Fruit fly (Drosophila melanogaster) whole organism, embryonic: Measurements from ENCODE around the gene CG17362.
A peak's percentile ranks its signal among the peaks of the same experiment; 100 is the strongest.

Source experiments
- Asciz ChIP-seq: fragments of 200-800 bp; sonication (Bioruptor generic); optimal IDR thresholded peaks from 2 replicates; lab custom pipeline; 2017; ENCODE audit warnings: missing biosample characterization, mild to moderate bottlenecking, missing genetic modification characterization, missing genetic modification reagents
- Awh ChIP-seq: fragments of 200-800 bp; sonication (Bioruptor generic); IDR thresholded peaks from 2 replicates; pipeline ENCODE4, ENCODE4 v1.3.6; 2022; ENCODE audit warnings: missing biosample characterization, missing genetic modification characterization
- CG10321 ChIP-seq: fragments of 200-800 bp; sonication (Bioruptor generic); IDR thresholded peaks from 2 replicates; pipeline ENCODE4 v1.3.6; 2022; ENCODE audit warnings: missing biosample characterization, missing genetic modification characterization
- CG10959 ChIP-seq: fragments of 200-800 bp; sonication (Bioruptor generic); IDR thresholded peaks from 2 replicates; pipeline ENCODE4 v1.3.6; 2022; ENCODE audit warnings: missing biosample characterization, missing genetic modification characterization
- CG11504 ChIP-seq: fragments of 200-800 bp; sonication (Bioruptor generic); optimal IDR thresholded peaks from 3 replicates; lab custom pipeline; 2019; ENCODE audit warnings: missing biosample characterization, mild to moderate bottlenecking, missing genetic modification characterization, moderate library complexity
- CG13775 ChIP-seq: fragments of 200-800 bp; sonication (Bioruptor generic); optimal IDR thresholded peaks from 3 replicates; lab custom pipeline; 2017; ENCODE audit warnings: missing biosample characterization, mild to moderate bottlenecking, missing genetic modification characterization
- CG1529 ChIP-seq: fragments of 200-800 bp; sonication (Bioruptor generic); optimal IDR thresholded peaks from 3 replicates; lab custom pipeline; 2018; ENCODE audit warnings: missing biosample characterization, missing genetic modification characterization
- CG17328 ChIP-seq: fragments of 200-800 bp; sonication (Bioruptor generic); IDR thresholded peaks from 2 replicates; pipeline ENCODE4 v1.3.6; 2022; ENCODE audit warnings: missing biosample characterization, missing genetic modification characterization
- CG1792 ChIP-seq: fragments of 200-800 bp; sonication (Bioruptor generic); optimal IDR thresholded peaks from 2 replicates; lab custom pipeline; 2016; ENCODE audit warnings: missing biosample characterization, missing genetic modification characterization
- CG2199 ChIP-seq: fragments of 200-800 bp; sonication (Bioruptor generic); IDR thresholded peaks from 3 replicates; pipeline ENCODE4 v1.3.6; 2022; ENCODE audit warnings: missing biosample characterization, missing genetic modification characterization
- CG2202 ChIP-seq: fragments of 200-800 bp; sonication (Bioruptor generic); optimal IDR thresholded peaks from 2 replicates; lab custom pipeline; 2018; ENCODE audit warnings: missing biosample characterization, mild to moderate bottlenecking, missing genetic modification characterization
- CG3163 ChIP-seq: fragments of 200-800 bp; sonication (Bioruptor generic); optimal IDR thresholded peaks from 3 replicates; lab custom pipeline; 2016; ENCODE audit warnings: missing biosample characterization, missing genetic modification characterization
- CG32767 ChIP-seq: fragments of 200-800 bp; sonication (Bioruptor generic); IDR thresholded peaks from 2 replicates; pipeline ENCODE4 v1.3.6; 2022; ENCODE audit warnings: missing biosample characterization, missing genetic modification characterization
- CG4404 ChIP-seq: fragments of 200-800 bp; sonication (Bioruptor generic); IDR thresholded peaks from 2 replicates; pipeline ENCODE4 v1.3.6; 2022; ENCODE audit warnings: missing biosample characterization, missing genetic modification characterization
- CG4730 ChIP-seq: fragments of 200-800 bp; sonication (Bioruptor generic); IDR thresholded peaks from 2 replicates; pipeline ENCODE4 v1.3.6; 2022; ENCODE audit warnings: missing biosample characterization, missing genetic modification characterization
- CG9727 ChIP-seq: fragments of 200-800 bp; sonication (Bioruptor generic); optimal IDR thresholded peaks from 3 replicates; lab custom pipeline; 2017; ENCODE audit warnings: missing biosample characterization, mild to moderate bottlenecking, missing genetic modification characterization
- CHES-1-like ChIP-seq: fragments of 200-800 bp; sonication (Bioruptor generic); optimal IDR thresholded peaks from 2 replicates; lab custom pipeline; 2016; ENCODE audit warnings: missing biosample characterization, missing genetic modification characterization
- Chrac-16 ChIP-seq: fragments of 200-800 bp; sonication (Bioruptor generic); optimal IDR thresholded peaks from 3 replicates; lab custom pipeline; 2016; ENCODE audit warnings: missing biosample characterization, missing genetic modification characterization
- E2f2 ChIP-seq: fragments of 200-800 bp; sonication (Bioruptor generic); IDR thresholded peaks from 2 replicates; pipeline ENCODE4 v1.3.6; 2022; ENCODE audit warnings: missing biosample characterization, missing genetic modification characterization
- Elba2 ChIP-seq: fragments of 200-800 bp; sonication (Bioruptor generic); optimal IDR thresholded peaks from 3 replicates; lab custom pipeline; 2016; ENCODE audit warnings: missing biosample characterization, missing genetic modification characterization
- Gug ChIP-seq: fragments of 200-800 bp; sonication (Bioruptor generic); IDR thresholded peaks from 4 replicates; pipeline ENCODE4 v1.3.6; 2022; ENCODE audit warnings: missing biosample characterization, missing genetic modification characterization
- Hr3 ChIP-seq: fragments of 200-800 bp; sonication (Bioruptor generic); optimal IDR thresholded peaks from 3 replicates; lab custom pipeline; 2016; ENCODE audit warnings: missing biosample characterization, missing genetic modification characterization
- Hr78 ChIP-seq, 2 experiments: fragments of 200-800 bp in 1 of 2; fragments of >200 bp in 1 of 2; sonication (Bioruptor generic) in 1 of 2; optimal IDR thresholded peaks; 2 replicates each; lab custom pipeline; 2017 to 2019; ENCODE audit warnings: missing biosample characterization in 2 of 2, missing genetic modification characterization in 2 of 2, mild to moderate bottlenecking in 1 of 2, moderate library complexity in 1 of 2
- Hsf ChIP-seq: fragments of 200-800 bp; sonication (Bioruptor generic); optimal IDR thresholded peaks from 3 replicates; lab custom pipeline; 2016; ENCODE audit warnings: missing biosample characterization, missing genetic modification characterization
- Mes4 ChIP-seq: fragments of 200-800 bp; sonication (Bioruptor generic); optimal IDR thresholded peaks from 2 replicates; lab custom pipeline; 2016; ENCODE audit warnings: missing biosample characterization, missing genetic modification characterization
- Opbp ChIP-seq: fragments of 200-800 bp; sonication (Bioruptor generic); IDR thresholded peaks from 3 replicates; pipeline ENCODE4 v1.3.6; 2022; ENCODE audit warnings: missing biosample characterization, missing genetic modification characterization; ENCODE audit not compliant: partially characterized antibody
- Sox102F ChIP-seq: fragments of 200-800 bp; sonication (Bioruptor generic); optimal IDR thresholded peaks from 2 replicates; lab custom pipeline; 2018; ENCODE audit warnings: missing biosample characterization, mild to moderate bottlenecking, missing genetic modification characterization, moderate library complexity
- Ssrp ChIP-seq: fragments of 200-800 bp; sonication (Bioruptor generic); optimal IDR thresholded peaks from 2 replicates; lab custom pipeline; 2018; ENCODE audit warnings: missing biosample characterization, mild to moderate bottlenecking, missing genetic modification characterization, moderate library complexity
- ab ChIP-seq: fragments of 200-800 bp; sonication (Bioruptor generic); optimal IDR thresholded peaks from 2 replicates; lab custom pipeline; 2016; ENCODE audit warnings: missing biosample characterization, missing genetic modification characterization
- ac ChIP-seq: fragments of 200-800 bp; sonication (Bioruptor generic); optimal IDR thresholded peaks from 3 replicates; lab custom pipeline; 2017; ENCODE audit warnings: missing biosample characterization, mild to moderate bottlenecking, missing genetic modification characterization
- amos ChIP-seq: fragments of 200-800 bp; sonication (Bioruptor generic); IDR thresholded peaks from 2 replicates; pipeline ENCODE4 v1.3.6; 2022; ENCODE audit warnings: missing biosample characterization, missing genetic modification characterization; ENCODE audit not compliant: partially characterized antibody
- az2 ChIP-seq: fragments of 200-800 bp; sonication (Bioruptor generic); optimal IDR thresholded peaks from 3 replicates; lab custom pipeline; 2016; ENCODE audit warnings: missing biosample characterization, missing genetic modification characterization
- cg ChIP-seq: fragments of 200-800 bp; sonication (Bioruptor generic); optimal IDR thresholded peaks from 3 replicates; lab custom pipeline; 2019; ENCODE audit warnings: missing biosample characterization, mild to moderate bottlenecking, missing genetic modification characterization, moderate library complexity
- chinmo ChIP-seq: fragments of 200-800 bp; sonication (Bioruptor generic); IDR thresholded peaks from 4 replicates; pipeline ENCODE4 v1.3.6; 2022; ENCODE audit warnings: missing biosample characterization, missing genetic modification characterization; ENCODE audit not compliant: partially characterized antibody
- ci ChIP-seq: fragments of 200-800 bp; sonication (Bioruptor generic); IDR thresholded peaks from 3 replicates; pipeline ENCODE4 v1.3.6; 2022; ENCODE audit warnings: missing biosample characterization, missing genetic modification characterization
- dpn ChIP-seq, 2 experiments: fragments of 200-800 bp; sonication (Bioruptor generic); optimal IDR thresholded peaks; 3 replicates each; lab custom pipeline; 2016; ENCODE audit warnings: missing biosample characterization in 2 of 2, missing genetic modification characterization in 2 of 2
- ewg ChIP-seq: fragments of 200-800 bp; sonication (Bioruptor generic); optimal IDR thresholded peaks from 3 replicates; lab custom pipeline; 2017; ENCODE audit warnings: mild to moderate bottlenecking, missing biosample characterization, missing genetic modification reagents, missing genetic modification characterization
- fd102C ChIP-seq: fragments of 200-800 bp; sonication (Bioruptor generic); optimal IDR thresholded peaks from 2 replicates; lab custom pipeline; 2018; ENCODE audit warnings: missing biosample characterization, mild to moderate bottlenecking, missing genetic modification characterization, moderate library complexity
- fru ChIP-seq: fragments of >200 bp; optimal IDR thresholded peaks from 2 replicates; lab custom pipeline; 2017
- kay ChIP-seq: fragments of 200-800 bp; sonication (Bioruptor generic); optimal IDR thresholded peaks from 2 replicates; lab custom pipeline; 2016; ENCODE audit warnings: missing biosample characterization, missing genetic modification characterization
- lab ChIP-seq: fragments of 200-800 bp; sonication (Bioruptor generic); optimal IDR thresholded peaks from 3 replicates; lab custom pipeline; 2017; ENCODE audit warnings: missing biosample characterization, missing genetic modification characterization, mild to moderate bottlenecking, moderate library complexity, missing genetic modification reagents
- oc ChIP-seq: fragments of 200-800 bp; sonication (Bioruptor generic); optimal IDR thresholded peaks from 2 replicates; lab custom pipeline; 2018; ENCODE audit warnings: missing biosample characterization, mild to moderate bottlenecking, missing genetic modification characterization, moderate library complexity
- phol ChIP-seq: fragments of 200-800 bp; sonication (Bioruptor generic); optimal IDR thresholded peaks from 3 replicates; lab custom pipeline; 2018; ENCODE audit warnings: missing biosample characterization, mild to moderate bottlenecking, missing genetic modification characterization, moderate library complexity
- prd ChIP-seq, 3 experiments: fragments of >200 bp in 2 of 3; fragments of 200-800 bp in 1 of 3; sonication (Bioruptor generic) in 1 of 3; optimal IDR thresholded peaks in 2 of 3; IDR thresholded peaks in 1 of 3; 2 replicates in 2 of 3; 3 replicates in 1 of 3; pipeline versions ENCODE4 v1.3.6 to Lab custom; 2017 to 2022; ENCODE audit warnings: missing biosample characterization in 1 of 3, missing genetic modification characterization in 1 of 3
- shn ChIP-seq: fragments of 200-800 bp; sonication (Bioruptor generic); optimal IDR thresholded peaks from 3 replicates; lab custom pipeline; 2016; ENCODE audit warnings: missing biosample characterization, missing genetic modification characterization
- sima ChIP-seq: fragments of 200-800 bp; sonication (Bioruptor generic); optimal IDR thresholded peaks from 2 replicates; lab custom pipeline; 2016; ENCODE audit warnings: missing biosample characterization, missing genetic modification characterization
- stc ChIP-seq: fragments of 200-800 bp; sonication (Bioruptor generic); IDR thresholded peaks from 2 replicates; pipeline ENCODE4 v1.3.6; 2022; ENCODE audit warnings: missing biosample characterization, missing genetic modification characterization
- stwl ChIP-seq: fragments of 200-800 bp; sonication (Bioruptor generic); optimal IDR thresholded peaks from 3 replicates; lab custom pipeline; 2018; ENCODE audit warnings: missing biosample characterization, mild to moderate bottlenecking, missing genetic modification characterization, moderate library complexity
- tio ChIP-seq: fragments of 200-800 bp; sonication (Bioruptor generic); optimal IDR thresholded peaks from 2 replicates; lab custom pipeline; 2017; ENCODE audit warnings: missing biosample characterization, missing genetic modification characterization, inconsistent platforms

CG17362 gene

dm6 chr3L:13949440-13950066, 36.9 kb upstream of the CG17362 start:
- TF ChIP-seq phol (tag; lab: Kevin White, UChicago) (peak; percentile 16), CG10959 (no peak), CG1792 (GFP tag; lab: Kevin White, UChicago) (no peak), Hr78 (GFP tag; optimal IDR thresholded peaks at IDR 0.05; lab: Kevin White, UChicago) (no peak), CG10321 (GFP tag; lab: Robert Waterston, UW) (peak; percentile 74), Awh (no peak), az2 (no peak), fd102C (GFP tag; lab: Kevin White, UChicago) (no peak), CG2202 (no peak), Elba2 (GFP tag; lab: Kevin White, UChicago) (peak; percentile 16), amos (GFP tag; lab: Robert Waterston, UW) (no peak), Asciz (no peak), Sox102F (GFP tag; lab: Kevin White, UChicago) (peak; percentile 43), Mes4 (peak; percentile 4), E2f2 (GFP tag; lab: Robert Waterston, UW) (peak; percentile 26; the same call in 1 of the 2 replicates), ab (GFP tag; lab: Kevin White, UChicago) (no peak), kay (GFP tag; lab: Kevin White, UChicago) (peak; percentile 77), CG2199 (GFP tag; lab: Robert Waterston, UW) (peak; percentile 84; the same call in 2 of the 3 replicates), CG4730 (GFP tag; lab: Robert Waterston, UW) (0 out of 2 replicates have a peak, but pooled peaks have one; percentile 26), prd (optimal IDR thresholded peaks at IDR 0.05; lab: Kevin White, UChicago) (no peak), prd (GFP tag; IDR thresholded peaks at IDR 0.05; lab: Robert Waterston, UW) (0 out of 3 replicates have a peak, but pooled peaks have one; percentile 50), cg (GFP tag; lab: Kevin White, UChicago) (peak; percentile 47), stwl (tag; lab: Kevin White, UChicago) (peak; percentile 47), CG1529 (GFP tag; lab: Kevin White, UChicago) (no peak), CG13775 (peak; percentile 16), CG9727 (peak; percentile 31), sima (no peak), Ssrp (tag; lab: Kevin White, UChicago) (no peak), stc (peak; percentile 56; the same call in 1 of the 2 replicates), ci (GFP tag; lab: Robert Waterston, UW) (0 out of 3 replicates have a peak, but pooled peaks have one; percentile 51), Hr3 (GFP tag; lab: Kevin White, UChicago) (no peak), ewg (GFP tag; lab: Kevin White, UChicago) (peak; percentile 30), CG3163 (GFP tag; lab: Kevin White, UChicago) (no peak), CG17328 (peak; percentile 44; the same call in 1 of the 2 replicates), lab (no peak), Gug (GFP tag; lab: Robert Waterston, UW) (no peak), CG11504 (peak; percentile 31), oc (peak; percentile 38), Opbp (GFP tag; lab: Robert Waterston, UW) (no peak), fru (lab: Kevin White, UChicago) (no peak), Chrac-16 (GFP tag; lab: Kevin White, UChicago) (peak; percentile 0), ac (GFP tag; lab: Kevin White, UChicago) (no peak), tio (GFP tag; lab: Kevin White, UChicago) (peak; percentile 23), CG32767 (GFP tag; lab: Robert Waterston, UW) (0 out of 2 replicates have a peak, but pooled peaks have one; percentile 30), chinmo (GFP tag; lab: Robert Waterston, UW) (peak; percentile 89; the same call in 3 of the 4 replicates), Hsf (GFP tag; lab: Kevin White, UChicago) (peak; percentile 8), CG4404 (no peak), CHES-1-like (peak; percentile 16), dpn (GFP tag; optimal IDR thresholded peaks at IDR 0.05; lab: Kevin White, UChicago) (peak in 1 of 2 experiments; percentile 1), shn (GFP tag; lab: Kevin White, UChicago) (no peak)
